Worm (Caenorhabditis elegans) whole organism, young adult: ENCODE data around the gene map-1.

Experiments
- T07F8.4 ChIP-seq: sonication (generic microtip); optimal IDR thresholded peaks from 2 replicates; lab custom pipeline; 2016; ENCODE audit warnings: mild to moderate bottlenecking, missing genetic modification characterization, moderate library complexity, missing compliant biosample characterization
- Y56A3A.18 ChIP-seq: fragments of 200-800 bp; sonication (Bioruptor generic); IDR thresholded peaks from 2 replicates; pipeline ENCODE4 v1.3.6; 2022; ENCODE audit warnings: missing genetic modification reagents, missing genetic modification characterization, missing compliant biosample characterization
- akir-1 ChIP-seq: fragments of 200-800 bp; sonication (Bioruptor generic); optimal IDR thresholded peaks from 2 replicates; lab custom pipeline; 2018; ENCODE audit warnings: mild to moderate bottlenecking, missing genetic modification characterization, moderate library complexity, missing compliant biosample characterization
- nhr-80 ChIP-seq: sonication (generic microtip); optimal IDR thresholded peaks from 2 replicates; lab custom pipeline; 2016; ENCODE audit warnings: missing genetic modification characterization, missing compliant biosample characterization
- tbp1 ChIP-seq: fragments of 200-800 bp; sonication (Bioruptor generic); optimal IDR thresholded peaks from 2 replicates; lab custom pipeline; 2018; ENCODE audit warnings: mild to moderate bottlenecking, missing genetic modification characterization, missing compliant biosample characterization
- unc-62 ChIP-seq: fragments of 150-350 bp; optimal IDR thresholded peaks from 2 replicates; lab custom pipeline; 2014; ENCODE audit warnings: missing biosample characterization, missing genetic modification reagents, missing genetic modification characterization

DNA sequence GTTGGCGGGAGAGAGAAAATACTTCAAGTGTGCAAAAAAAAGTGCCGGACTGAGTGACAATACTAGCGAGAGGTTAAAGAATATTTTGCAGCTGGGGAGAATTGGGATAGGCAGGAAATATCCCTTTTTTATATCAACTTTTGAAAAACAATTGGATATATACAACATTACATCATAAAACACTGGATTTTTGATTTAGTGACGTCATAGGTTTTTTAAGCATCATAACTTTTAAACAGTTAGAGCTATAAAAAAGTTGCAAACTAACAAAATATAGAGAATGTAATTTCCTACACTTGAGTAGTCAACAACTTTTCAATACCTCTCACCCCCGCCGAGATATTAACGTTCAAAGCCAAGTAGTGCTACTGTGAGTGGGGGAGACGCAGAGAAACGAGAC is 24.1 kb upstream of the map-1 start:
- no peak for TF ChIP-seq T07F8.4 (tag; lab: Kevin White, UChicago)
- no peak for TF ChIP-seq unc-62
- TF ChIP-seq akir-1 (GFP tag; lab: Kevin White, UChicago) = no peak
- TF ChIP-seq Y56A3A.18 (GFP tag; lab: Robert Waterston, UW) = no peak
- TF ChIP-seq nhr-80 (tag; lab: Kevin White, UChicago) = no peak
- TF ChIP-seq tbp1 = no peak
